Fruit fly (Drosophila melanogaster): Measurements from ENCODE around the gene CG14712.
A peak's percentile ranks its signal among the peaks of the same experiment; 100 is the strongest.

CG14712 gene

dm6 chr3R:11619709-11620409, 8.7 kb upstream of the CG14712 start, which contains the start of the genes Jupiter and CG14710 (continued):
- TF ChIP-seq ac (GFP tag; optimal IDR thresholded peaks at IDR 0.05): no peak
- TF ChIP-seq CG18764 (GFP tag; optimal IDR thresholded peaks at IDR 0.05): peak; percentile 75
- TF ChIP-seq CG1529 (GFP tag; optimal IDR thresholded peaks at IDR 0.05): no peak
- TF ChIP-seq prd (optimal IDR thresholded peaks at IDR 0.05): no peak
- peak; percentile 84 for TF ChIP-seq prd (GFP tag; IDR thresholded peaks at IDR 0.05)
- no peak for TF ChIP-seq CG6683 (GFP tag; optimal IDR thresholded peaks at IDR 0.05)
- TF ChIP-seq wek (GFP tag; optimal IDR thresholded peaks at IDR 0.05): no peak
- peak; percentile 48 for TF ChIP-seq Abd-B (GFP tag; optimal IDR thresholded peaks at IDR 0.05)
- TF ChIP-seq CG11696 (GFP tag; IDR thresholded peaks at IDR 0.05): no peak
- no peak for TF ChIP-seq vnd (GFP tag; IDR thresholded peaks at IDR 0.05; ENCODE audit: partially characterized antibody)
- TF ChIP-seq Dip2 (GFP tag; IDR thresholded peaks at IDR 0.05): no peak
- TF ChIP-seq CG16815 (GFP tag; optimal IDR thresholded peaks at IDR 0.05): peak; percentile 36
- peak; percentile 93 for TF ChIP-seq CG9932 (GFP tag; IDR thresholded peaks at IDR 0.05)
- TF ChIP-seq HLH4C (GFP tag; IDR thresholded peaks at IDR 0.05; ENCODE audit: partially characterized antibody): no peak
- TF ChIP-seq D19B (GFP tag; optimal IDR thresholded peaks at IDR 0.05): no peak
- no peak for TF ChIP-seq toy (GFP tag; IDR thresholded peaks at IDR 0.05)
- no peak for TF ChIP-seq Hr78 (GFP tag; optimal IDR thresholded peaks at IDR 0.05)
- no peak for TF ChIP-seq Ravus (GFP tag; IDR thresholded peaks at IDR 0.05)
- TF ChIP-seq CG18599 (GFP tag; optimal IDR thresholded peaks at IDR 0.05): peak; percentile 51
- TF ChIP-seq CG10366 (GFP tag; IDR thresholded peaks at IDR 0.05): peak; percentile 57
- peak; percentile 77 for TF ChIP-seq HLH3B (GFP tag; IDR thresholded peaks at IDR 0.05)
- TF ChIP-seq CG43689 (GFP tag; IDR thresholded peaks at IDR 0.05): no peak
- TF ChIP-seq CG17385 (GFP tag; optimal IDR thresholded peaks at IDR 0.05): no peak
- TF ChIP-seq Bgb (GFP tag; IDR thresholded peaks at IDR 0.05; ENCODE audit: partially characterized antibody): no peak; the same call in 1 of the 2 replicates
- no peak for TF ChIP-seq hth (optimal IDR thresholded peaks at IDR 0.05)
- peak; percentile 68 for TF ChIP-seq chm (GFP tag; IDR thresholded peaks at IDR 0.05)
- TF ChIP-seq Hmx (GFP tag; optimal IDR thresholded peaks at IDR 0.05): no peak
- TF ChIP-seq Ets65A (GFP tag): peak; percentile 98
- TF ChIP-seq oc (tag; optimal IDR thresholded peaks at IDR 0.05): peak; percentile 70
- TF ChIP-seq nau (GFP tag; optimal IDR thresholded peaks at IDR 0.05): no peak
- TF ChIP-seq ro (GFP tag; IDR thresholded peaks at IDR 0.05): no peak
- TF ChIP-seq H2.0 (GFP tag; IDR thresholded peaks at IDR 0.05): 0 out of 2 replicates have a peak, but pooled peaks have one; percentile 21
- TF ChIP-seq phol (tag; optimal IDR thresholded peaks at IDR 0.05): peak; percentile 80
- TF ChIP-seq CG14710 (tag; optimal IDR thresholded peaks at IDR 0.05): peak; percentile 93
- TF ChIP-seq gsb-n (tag; optimal IDR thresholded peaks at IDR 0.05): no peak
- TF ChIP-seq CTCF (GFP tag; optimal IDR thresholded peaks at IDR 0.05): peak; percentile 43
- no peak for TF ChIP-seq cwo (GFP tag; optimal IDR thresholded peaks at IDR 0.05)
- peak; percentile 32 for TF ChIP-seq nerfin-1 (tag; optimal IDR thresholded peaks at IDR 0.05)
- peak; percentile 23 for TF ChIP-seq D19A (tag; optimal IDR thresholded peaks at IDR 0.05)
- peak; percentile 80 for TF ChIP-seq Mad (GFP tag; optimal IDR thresholded peaks at IDR 0.05)
- TF ChIP-seq sna (GFP tag; IDR thresholded peaks at IDR 0.05; ENCODE audit: partially characterized antibody): no peak
- TF ChIP-seq Lim3 (GFP tag; IDR thresholded peaks at IDR 0.05): no peak
- no peak for TF ChIP-seq CG10565 (GFP tag; optimal IDR thresholded peaks at IDR 0.05)
- no peak for TF ChIP-seq D (optimal IDR thresholded peaks at IDR 0.05)
- TF ChIP-seq D (GFP tag; optimal IDR thresholded peaks at IDR 0.05): no peak
- TF ChIP-seq CG1832 (GFP tag; optimal IDR thresholded peaks at IDR 0.05): no peak
- peak; percentile 79 for TF ChIP-seq tin (GFP tag; optimal IDR thresholded peaks at IDR 0.05)
- no peak for TF ChIP-seq fru (optimal IDR thresholded peaks at IDR 0.05)
- no peak; the same call in 2 of the 3 replicates for TF ChIP-seq CG14050 (GFP tag; IDR thresholded peaks at IDR 0.05)
- TF ChIP-seq CG11695 (GFP tag; IDR thresholded peaks at IDR 0.05): no peak
- no peak for TF ChIP-seq Six4 (GFP tag; optimal IDR thresholded peaks at IDR 0.05)

All from whole organism, embryonic.